Worm (Caenorhabditis elegans) whole organism, late embryonic: ENCODE results near the gene B0334.10.

ENCODE experiments used
- C38D4.7 ChIP-seq: fragments of 200-800 bp; sonication (Bioruptor generic); optimal IDR thresholded peaks from 2 replicates; lab custom pipeline; 2018; ENCODE audit warnings: mild to moderate bottlenecking, missing genetic modification characterization, moderate library complexity, missing compliant biosample characterization
- K02D7.2 ChIP-seq: sonication (generic microtip); optimal IDR thresholded peaks from 2 replicates; lab custom pipeline; 2017; ENCODE audit warnings: mild to moderate bottlenecking, missing genetic modification characterization, missing compliant biosample characterization
- T23F11.4 ChIP-seq: fragments of 200-800 bp; sonication (Bioruptor generic); optimal IDR thresholded peaks from 2 replicates; lab custom pipeline; 2018; ENCODE audit warnings: mild to moderate bottlenecking, missing genetic modification characterization, missing compliant biosample characterization
- Y22D7AL.16 ChIP-seq: sonication (generic microtip); optimal IDR thresholded peaks from 2 replicates; lab custom pipeline; 2016; ENCODE audit warnings: missing genetic modification characterization, missing compliant biosample characterization
- ceh-24 ChIP-seq: sonication (generic microtip); optimal IDR thresholded peaks from 2 replicates; lab custom pipeline; 2016; ENCODE audit warnings: mild to moderate bottlenecking, missing genetic modification characterization, missing compliant biosample characterization
- ceh-30 ChIP-seq: fragments of 150-350 bp; optimal IDR thresholded peaks from 2 replicates; lab custom pipeline; 2014; ENCODE audit warnings: missing biosample characterization, missing genetic modification characterization
- ceh-34 ChIP-seq: sonication (generic microtip); optimal IDR thresholded peaks from 2 replicates; lab custom pipeline; 2016; ENCODE audit warnings: mild to moderate bottlenecking, missing genetic modification characterization, missing compliant biosample characterization
- ceh-6 ChIP-seq: fragments of 200-800 bp; sonication (Bioruptor generic); optimal IDR thresholded peaks from 2 replicates; lab custom pipeline; 2018; ENCODE audit warnings: mild to moderate bottlenecking, missing genetic modification characterization, missing compliant biosample characterization
- ceh-9 ChIP-seq: sonication (generic microtip); optimal IDR thresholded peaks from 2 replicates; lab custom pipeline; 2016; ENCODE audit warnings: mild to moderate bottlenecking, missing genetic modification characterization, inconsistent platforms, missing compliant biosample characterization
- dmd-4 ChIP-seq: sonication (generic microtip); optimal IDR thresholded peaks from 2 replicates; lab custom pipeline; 2016; ENCODE audit warnings: borderline replicate concordance, missing genetic modification characterization, missing compliant biosample characterization
- dve-1 ChIP-seq: sonication (generic microtip); optimal IDR thresholded peaks from 2 replicates; lab custom pipeline; 2017; ENCODE audit warnings: antibody characterized with exemption, mild to moderate bottlenecking, missing genetic modification characterization, missing compliant biosample characterization
- elt-2 ChIP-seq: sonication (generic microtip); optimal IDR thresholded peaks from 2 replicates; lab custom pipeline; 2016; ENCODE audit warnings: missing genetic modification reagents, missing genetic modification characterization, missing compliant biosample characterization
- elt-4 ChIP-seq: sonication (generic microtip); optimal IDR thresholded peaks from 2 replicates; lab custom pipeline; 2016; ENCODE audit warnings: missing genetic modification characterization, missing compliant biosample characterization
- eyg-1 ChIP-seq: sonication (generic microtip); optimal IDR thresholded peaks from 2 replicates; lab custom pipeline; 2016; ENCODE audit warnings: missing genotype, missing genetic modification characterization, missing compliant biosample characterization
- fax-1 ChIP-seq: sonication (generic microtip); optimal IDR thresholded peaks from 2 replicates; lab custom pipeline; 2016; ENCODE audit warnings: missing genotype, missing genetic modification characterization, missing compliant biosample characterization
- fkh-10 ChIP-seq: fragments of 150-350 bp; optimal IDR thresholded peaks from 2 replicates; lab custom pipeline; 2014; ENCODE audit warnings: missing biosample characterization, missing genetic modification reagents, missing genetic modification characterization
- hlh-6 ChIP-seq: sonication (generic microtip); optimal IDR thresholded peaks from 2 replicates; lab custom pipeline; 2016; ENCODE audit warnings: missing genotype, missing genetic modification characterization, missing compliant biosample characterization
- hlh-8 ChIP-seq: sonication (generic microtip); optimal IDR thresholded peaks from 2 replicates; lab custom pipeline; 2016; ENCODE audit warnings: missing genotype, missing genetic modification characterization, missing compliant biosample characterization
- lim-6 ChIP-seq: sonication (generic microtip); optimal IDR thresholded peaks from 2 replicates; lab custom pipeline; 2016; ENCODE audit warnings: missing genetic modification characterization, missing compliant biosample characterization
- nfya-1 ChIP-seq: sonication (generic microtip); optimal IDR thresholded peaks from 2 replicates; lab custom pipeline; 2017; ENCODE audit warnings: missing genetic modification characterization, mild to moderate bottlenecking, missing compliant biosample characterization, antibody characterized with exemption, moderate library complexity
- npax-4 ChIP-seq: sonication (generic microtip); optimal IDR thresholded peaks from 2 replicates; lab custom pipeline; 2016; ENCODE audit warnings: missing genetic modification characterization, missing compliant biosample characterization
- odd-2 ChIP-seq: sonication (generic microtip); optimal IDR thresholded peaks from 2 replicates; lab custom pipeline; 2017; ENCODE audit warnings: antibody characterized with exemption, mild to moderate bottlenecking, missing genetic modification characterization, missing compliant biosample characterization
- pax-1 ChIP-seq: fragments of 150-350 bp; optimal IDR thresholded peaks from 2 replicates; lab custom pipeline; 2014; ENCODE audit warnings: missing biosample characterization, missing genetic modification characterization
- pqm-1 ChIP-seq: sonication (generic microtip); optimal IDR thresholded peaks from 2 replicates; lab custom pipeline; 2016; ENCODE audit warnings: missing genetic modification characterization, missing compliant biosample characterization
- pros-1 ChIP-seq: fragments of 150-350 bp; optimal IDR thresholded peaks from 2 replicates; lab custom pipeline; 2014; ENCODE audit warnings: missing biosample characterization, missing genetic modification reagents, missing genetic modification characterization
- ref-2 ChIP-seq: sonication (generic microtip); optimal IDR thresholded peaks from 2 replicates; lab custom pipeline; 2016; ENCODE audit warnings: missing genetic modification characterization, missing compliant biosample characterization
- sdc-2 ChIP-seq: sonication (generic microtip); optimal IDR thresholded peaks from 2 replicates; lab custom pipeline; 2016; ENCODE audit warnings: missing genotype, missing genetic modification characterization, missing compliant biosample characterization
- sox-2 ChIP-seq: fragments of 200-800 bp; sonication (Bioruptor generic); IDR thresholded peaks from 2 replicates; pipeline ENCODE4 v1.3.6; 2022; ENCODE audit warnings: missing genetic modification reagents, missing genetic modification characterization, missing compliant biosample characterization
- sox-4 ChIP-seq: sonication (generic microtip); optimal IDR thresholded peaks from 2 replicates; lab custom pipeline; 2017; ENCODE audit warnings: mild to moderate bottlenecking, missing genetic modification characterization, inconsistent platforms, missing compliant biosample characterization
- tbx-2 ChIP-seq: sonication (generic microtip); optimal IDR thresholded peaks from 2 replicates; lab custom pipeline; 2016; ENCODE audit warnings: missing genetic modification characterization, missing compliant biosample characterization
- tbx-7 ChIP-seq: sonication (generic microtip); optimal IDR thresholded peaks from 2 replicates; lab custom pipeline; 2016; ENCODE audit warnings: missing genotype, missing genetic modification characterization, missing compliant biosample characterization
- unc-3 ChIP-seq, 2 experiments: fragments of 200-800 bp in 1 of 2; sonication (Bioruptor generic) in 1 of 2; sonication (generic microtip) in 1 of 2; conservative IDR thresholded peaks in 1 of 2; optimal IDR thresholded peaks in 1 of 2; 2 replicates each; pipeline versions ENCODE4 v1.3.6 to Lab custom; 2016 to 2022; ENCODE audit warnings: missing compliant biosample characterization in 2 of 2, missing genetic modification characterization in 2 of 2, missing genetic modification reagents in 1 of 2
- unc-55 ChIP-seq: sonication (generic microtip); optimal IDR thresholded peaks from 2 replicates; lab custom pipeline; 2017; ENCODE audit warnings: missing biosample characterization, missing genetic modification reagents, missing genetic modification characterization
- unc-86 ChIP-seq: sonication (generic microtip); optimal IDR thresholded peaks from 2 replicates; lab custom pipeline; 2016; ENCODE audit warnings: missing genetic modification characterization, missing compliant biosample characterization
- zip-5 ChIP-seq: sonication (generic microtip); optimal IDR thresholded peaks from 2 replicates; lab custom pipeline; 2016; ENCODE audit warnings: missing genetic modification characterization, missing compliant biosample characterization
- ztf-16 ChIP-seq: sonication (generic microtip); optimal IDR thresholded peaks from 2 replicates; lab custom pipeline; 2017; ENCODE audit warnings: missing genetic modification characterization, missing compliant biosample characterization

B0334.10 gene

ce11 chrII:11514775-11515174 lies 3.5 kb upstream of the B0334.10 start, which contains the start of gene srh-44:
Gene srh-44 (plus strand): TSS chrII:11515075.
- TF ChIP-seq ceh-9 (no peak), T23F11.4 (GFP tag; lab: Kevin White, UChicago) (no peak), sox-2 (GFP tag; lab: Robert Waterston, UW) (no peak), hlh-8 (tag; lab: Kevin White, UChicago) (no peak), ceh-24 (no peak), hlh-6 (tag; lab: Kevin White, UChicago) (no peak), pqm-1 (tag; lab: Kevin White, UChicago) (no peak), ref-2 (tag; lab: Kevin White, UChicago) (no peak), ceh-6 (GFP tag; lab: Kevin White, UChicago) (no peak), nfya-1 (tag; lab: Kevin White, UChicago) (no peak), elt-2 (no peak), dve-1 (tag; lab: Kevin White, UChicago) (no peak)

- TF ChIP-seq pax-1, result no peak
- no peak for TF ChIP-seq lim-6 (tag; lab: Kevin White, UChicago)
- TF ChIP-seq unc-55 (GFP tag; lab: Kevin White, UChicago), result no peak
- no peak for TF ChIP-seq ceh-34 (tag; lab: Kevin White, UChicago)
- no peak for TF ChIP-seq unc-3 (GFP tag; conservative IDR thresholded peaks at IDR 0.05; lab: Robert Waterston, UW)
- TF ChIP-seq unc-3 (tag; optimal IDR thresholded peaks at IDR 0.05; lab: Kevin White, UChicago), result no peak
Observed at ce11 chrII:11521300-11521699, 3.0 kb downstream of the B0334.10 start, which contains the start of gene Y62F5A.10. Gene Y62F5A.10 (plus strand): TSS chrII:11521600.

- no peak for TF ChIP-seq sox-2 (GFP tag; lab: Robert Waterston, UW)
- TF ChIP-seq tbx-7, result no peak
- TF ChIP-seq fax-1, result no peak
- TF ChIP-seq eyg-1 (tag; lab: Kevin White, UChicago), result no peak
- TF ChIP-seq zip-5 (tag; lab: Kevin White, UChicago), result no peak
- no peak for TF ChIP-seq ztf-16 (tag; lab: Kevin White, UChicago)
- TF ChIP-seq sox-4 (tag; lab: Kevin White, UChicago), result no peak
- TF ChIP-seq pros-1 (tag; lab: Kevin White, UChicago), result no peak
- TF ChIP-seq elt-4 (tag; lab: Kevin White, UChicago), result no peak
- TF ChIP-seq Y22D7AL.16 (tag; lab: Kevin White, UChicago), result no peak
- no peak for TF ChIP-seq npax-4 (tag; lab: Kevin White, UChicago)
- TF ChIP-seq K02D7.2 (tag; lab: Kevin White, UChicago), result no peak
- no peak for TF ChIP-seq dmd-4 (tag; lab: Kevin White, UChicago)
- no peak for TF ChIP-seq dve-1 (tag; lab: Kevin White, UChicago)
- TF ChIP-seq, all 69 proteins: peak for 0
Observed at ce11 chrII:11526954-11527353, 8.7 kb downstream of the B0334.10 start, which contains the start of gene age-1. Gene age-1 (minus strand): TSS chrII:11527054.

- TF ChIP-seq dve-1 (tag; lab: Kevin White, UChicago) (no peak), unc-86 (tag; lab: Kevin White, UChicago) (no peak), Y22D7AL.16 (tag; lab: Kevin White, UChicago) (no peak), tbx-2 (tag; lab: Kevin White, UChicago) (no peak), odd-2 (no peak), C38D4.7 (GFP tag; lab: Kevin White, UChicago) (no peak), fkh-10 (GFP tag; lab: Kevin White, UChicago) (no peak), ceh-30 (no peak), hlh-8 (tag; lab: Kevin White, UChicago) (no peak), sdc-2 (tag; lab: Kevin White, UChicago) (no peak), lim-6 (tag; lab: Kevin White, UChicago) (no peak)
- TF ChIP-seq, all 69 proteins: peak for 0
Observed at ce11 chrII:11533716-11534115, 15.4 kb downstream of the B0334.10 start, which contains the start of gene mdt-8. Gene mdt-8 (minus strand): TSS chrII:11533816.
